Fruit fly (Drosophila melanogaster): ENCODE data around the gene CCT7.

Gene CCT7

dm6 chr3R:8784788-8785187 lies 16.6 kb upstream of the CCT7 start:
- TF ChIP-seq Mnt (GFP tag; optimal IDR thresholded peaks at IDR 0.05) (no peak), CG14711 (tag; optimal IDR thresholded peaks at IDR 0.05) (no peak), ovo (GFP tag; optimal IDR thresholded peaks at IDR 0.05) (no peak), tj (GFP tag; optimal IDR thresholded peaks at IDR 0.05) (no peak), CG33017 (tag; optimal IDR thresholded peaks at IDR 0.05) (no peak), kay (GFP tag; ENCODE audit: borderline replicate concordance) (no peak), CG5204 (GFP tag; optimal IDR thresholded peaks at IDR 0.05) (no peak), CG1620 (GFP tag; optimal IDR thresholded peaks at IDR 0.05) (no peak), Clk (GFP tag; optimal IDR thresholded peaks at IDR 0.05) (no peak), CG7045 (GFP tag; optimal IDR thresholded peaks at IDR 0.05) (no peak), pad (GFP tag; optimal IDR thresholded peaks at IDR 0.05) (no peak), toe (GFP tag; optimal IDR thresholded peaks at IDR 0.05) (no peak), Hr96 (GFP tag; optimal IDR thresholded peaks at IDR 0.05) (no peak), Crg-1 (GFP tag; optimal IDR thresholded peaks at IDR 0.05) (no peak), CG12768 (GFP tag; optimal IDR thresholded peaks at IDR 0.05) (no peak), cnc (optimal IDR thresholded peaks at IDR 0.05) (no peak), cic (GFP tag; optimal IDR thresholded peaks at IDR 0.05) (no peak), CG7101 (tag; optimal IDR thresholded peaks at IDR 0.05) (no peak)

dm6 chr3R:8785451-8785850 lies 15.9 kb upstream of the CCT7 start:
- TF ChIP-seq CG33017 (tag; optimal IDR thresholded peaks at IDR 0.05) = no peak
- no peak for TF ChIP-seq CG14711 (tag; optimal IDR thresholded peaks at IDR 0.05)
- TF ChIP-seq CG11617 (GFP tag; optimal IDR thresholded peaks at IDR 0.05) = no peak
- TF ChIP-seq ovo (GFP tag; optimal IDR thresholded peaks at IDR 0.05) = no peak
- no peak for TF ChIP-seq toe (GFP tag; optimal IDR thresholded peaks at IDR 0.05)

dm6 chr3R:8787538-8788282 lies 13.7 kb upstream of the CCT7 start:
- TF ChIP-seq tj (GFP tag; optimal IDR thresholded peaks at IDR 0.05) = no peak
- no peak for TF ChIP-seq cnc (optimal IDR thresholded peaks at IDR 0.05)
- no peak for TF ChIP-seq CG12768 (GFP tag; optimal IDR thresholded peaks at IDR 0.05)
- no peak for TF ChIP-seq CG14711 (tag; optimal IDR thresholded peaks at IDR 0.05)
- no peak for TF ChIP-seq CG33017 (tag; optimal IDR thresholded peaks at IDR 0.05)
- no peak for TF ChIP-seq Crg-1 (GFP tag; optimal IDR thresholded peaks at IDR 0.05)
- TF ChIP-seq Clk (GFP tag; optimal IDR thresholded peaks at IDR 0.05) = no peak
- TF ChIP-seq toe (GFP tag; optimal IDR thresholded peaks at IDR 0.05) = no peak

dm6 chr3R:8788722-8789400 lies 12.5 kb upstream of the CCT7 start:
- TF ChIP-seq CG12768 (GFP tag; optimal IDR thresholded peaks at IDR 0.05) = no peak
- TF ChIP-seq tj (GFP tag; optimal IDR thresholded peaks at IDR 0.05) = no peak
- TF ChIP-seq CG14711 (tag; optimal IDR thresholded peaks at IDR 0.05) = no peak
- no peak for TF ChIP-seq pad (GFP tag; optimal IDR thresholded peaks at IDR 0.05)

dm6 chr3R:8792463-8793175 lies 8.7 kb upstream of the CCT7 start:
- no peak for TF ChIP-seq CG12768 (GFP tag; optimal IDR thresholded peaks at IDR 0.05)
- no peak for TF ChIP-seq ovo (GFP tag; optimal IDR thresholded peaks at IDR 0.05)
- no peak for TF ChIP-seq CG14711 (tag; optimal IDR thresholded peaks at IDR 0.05)
- TF ChIP-seq Crg-1 (GFP tag; optimal IDR thresholded peaks at IDR 0.05) = no peak
- no peak for TF ChIP-seq CG11617 (GFP tag; optimal IDR thresholded peaks at IDR 0.05)
- TF ChIP-seq CG7101 (tag; optimal IDR thresholded peaks at IDR 0.05) = no peak
- no peak for TF ChIP-seq bab1 (GFP tag; optimal IDR thresholded peaks at IDR 0.05)
- TF ChIP-seq tj (GFP tag; optimal IDR thresholded peaks at IDR 0.05) = no peak
- TF ChIP-seq CG5204 (GFP tag; optimal IDR thresholded peaks at IDR 0.05) = no peak
- TF ChIP-seq cnc (optimal IDR thresholded peaks at IDR 0.05) = no peak
- no peak for TF ChIP-seq CG7045 (GFP tag; optimal IDR thresholded peaks at IDR 0.05)
- TF ChIP-seq kay (GFP tag; ENCODE audit: borderline replicate concordance) = no peak

dm6 chr3R:8793726-8794125 lies 7.6 kb upstream of the CCT7 start:
- TF ChIP-seq Crg-1 (GFP tag; optimal IDR thresholded peaks at IDR 0.05) (no peak), CG12768 (GFP tag; optimal IDR thresholded peaks at IDR 0.05) (no peak), ovo (GFP tag; optimal IDR thresholded peaks at IDR 0.05) (no peak), CG7045 (GFP tag; optimal IDR thresholded peaks at IDR 0.05) (no peak), tj (GFP tag; optimal IDR thresholded peaks at IDR 0.05) (no peak), cic (GFP tag; optimal IDR thresholded peaks at IDR 0.05) (no peak), toe (GFP tag; optimal IDR thresholded peaks at IDR 0.05) (no peak), Clk (GFP tag; optimal IDR thresholded peaks at IDR 0.05) (no peak), CG11617 (GFP tag; optimal IDR thresholded peaks at IDR 0.05) (no peak), Mnt (GFP tag; optimal IDR thresholded peaks at IDR 0.05) (no peak), CG5204 (GFP tag; optimal IDR thresholded peaks at IDR 0.05) (no peak), CG14711 (tag; optimal IDR thresholded peaks at IDR 0.05) (no peak), bab1 (GFP tag; optimal IDR thresholded peaks at IDR 0.05) (no peak), Hr96 (GFP tag; optimal IDR thresholded peaks at IDR 0.05) (no peak)
